Fruit fly (Drosophila melanogaster) whole organism, prepupa: ENCODE results near the gene Abd-B.
A peak's percentile ranks its signal among the peaks of the same experiment; 100 is the strongest.

Experiments
- CG10631 ChIP-seq: fragments of 200-800 bp; sonication (Bioruptor generic); optimal IDR thresholded peaks from 2 replicates; lab custom pipeline; 2016; ENCODE audit warnings: missing biosample characterization, missing genetic modification characterization
- CG10669 ChIP-seq: fragments of 200-800 bp; sonication (Bioruptor generic); optimal IDR thresholded peaks from 3 replicates; lab custom pipeline; 2018; ENCODE audit warnings: missing biosample characterization, mild to moderate bottlenecking, missing genetic modification characterization, moderate library complexity
- CG15336 ChIP-seq: fragments of 200-800 bp; sonication (Bioruptor generic); IDR thresholded peaks from 2 replicates; pipeline ENCODE4 v1.3.6; 2022; ENCODE audit warnings: missing biosample characterization, missing genetic modification characterization
- CG1621 ChIP-seq: fragments of 200-800 bp; sonication (Bioruptor generic); optimal IDR thresholded peaks from 3 replicates; lab custom pipeline; 2018; ENCODE audit warnings: missing biosample characterization, mild to moderate bottlenecking, missing genetic modification characterization
- CG3032 ChIP-seq: fragments of 200-800 bp; optimal IDR thresholded peaks from 2 replicates; lab custom pipeline; 2019; ENCODE audit warnings: missing biosample characterization, mild to moderate bottlenecking, missing genetic modification characterization, moderate library complexity
- CG31627 ChIP-seq: fragments of 200-800 bp; sonication (Bioruptor generic); optimal IDR thresholded peaks from 3 replicates; lab custom pipeline; 2016; ENCODE audit warnings: missing biosample characterization, missing genetic modification characterization
- CG34406 ChIP-seq: fragments of 200-800 bp; sonication (Bioruptor generic); optimal IDR thresholded peaks from 3 replicates; lab custom pipeline; 2016; ENCODE audit warnings: missing biosample characterization, missing genetic modification characterization
- CG3919 ChIP-seq: fragments of 200-800 bp; sonication (Bioruptor generic); optimal IDR thresholded peaks from 3 replicates; lab custom pipeline; 2016; ENCODE audit warnings: missing biosample characterization, missing genetic modification characterization
- CG4318 ChIP-seq: fragments of 200-800 bp; sonication (Bioruptor generic); optimal IDR thresholded peaks from 3 replicates; lab custom pipeline; 2017; ENCODE audit warnings: missing biosample characterization, mild to moderate bottlenecking, missing genetic modification characterization
- CG6163 ChIP-seq: fragments of 200-800 bp; sonication (Bioruptor generic); IDR thresholded peaks from 3 replicates; pipeline ENCODE4 v1.3.6; 2022; ENCODE audit warnings: missing biosample characterization, missing genetic modification characterization
- CG6792 ChIP-seq: fragments of 200-800 bp; sonication (Bioruptor generic); optimal IDR thresholded peaks from 3 replicates; lab custom pipeline; 2016; ENCODE audit warnings: missing biosample characterization, missing genetic modification characterization
- CG7368 ChIP-seq: fragments of 200-800 bp; sonication (Bioruptor generic); optimal IDR thresholded peaks from 3 replicates; lab custom pipeline; 2016; ENCODE audit warnings: missing biosample characterization, missing genetic modification characterization
- CG8632 ChIP-seq: fragments of 200-800 bp; sonication (Bioruptor generic); optimal IDR thresholded peaks from 3 replicates; lab custom pipeline; 2016; ENCODE audit warnings: missing biosample characterization, missing genetic modification characterization
- CG9139 ChIP-seq: fragments of 200-800 bp; sonication (Bioruptor generic); optimal IDR thresholded peaks from 3 replicates; lab custom pipeline; 2017; ENCODE audit warnings: missing biosample characterization, mild to moderate bottlenecking, missing genetic modification characterization
- Eip78C ChIP-seq: fragments of 200-800 bp; sonication (Bioruptor generic); peaks from one replicate; lab custom pipeline; 2016; ENCODE audit warnings: missing biosample characterization, missing genetic modification characterization
- Ets21C ChIP-seq: fragments of 200-800 bp; sonication (Bioruptor generic); optimal IDR thresholded peaks from 3 replicates; lab custom pipeline; 2016; ENCODE audit warnings: missing biosample characterization, missing genetic modification characterization
- Ets96B ChIP-seq: fragments of 200-800 bp; optimal IDR thresholded peaks from 2 replicates; lab custom pipeline; 2019; ENCODE audit warnings: missing biosample characterization, mild to moderate bottlenecking, missing genetic modification characterization, moderate library complexity
- Gug ChIP-seq: fragments of 200-800 bp; sonication (Bioruptor generic); IDR thresholded peaks from 2 replicates; pipeline ENCODE4 v1.3.6; 2022; ENCODE audit warnings: missing biosample characterization, missing genetic modification characterization
- Hr38 ChIP-seq: sonication (Bioruptor generic); optimal IDR thresholded peaks from 2 replicates; lab custom pipeline; 2016; ENCODE audit warnings: missing biosample characterization, missing genetic modification characterization
- Hr4 ChIP-seq: fragments of 200-800 bp; sonication (Bioruptor generic); optimal IDR thresholded peaks from 3 replicates; lab custom pipeline; 2016; ENCODE audit warnings: missing biosample characterization, missing genetic modification characterization
- Lpt ChIP-seq: fragments of 200-800 bp; sonication (Bioruptor generic); optimal IDR thresholded peaks from 3 replicates; lab custom pipeline; 2016; ENCODE audit warnings: missing biosample characterization, missing genetic modification characterization
- Met ChIP-seq: fragments of 200-800 bp; sonication (Bioruptor generic); optimal IDR thresholded peaks from 3 replicates; lab custom pipeline; 2016; ENCODE audit warnings: missing biosample characterization, missing genetic modification characterization
- OdsH ChIP-seq: fragments of 200-800 bp; sonication (Bioruptor generic); optimal IDR thresholded peaks from 3 replicates; lab custom pipeline; 2016; ENCODE audit warnings: missing biosample characterization, missing genetic modification characterization
- Sox102F ChIP-seq: fragments of 200-800 bp; sonication (Bioruptor generic); optimal IDR thresholded peaks from 2 replicates; lab custom pipeline; 2016; ENCODE audit warnings: missing biosample characterization, mild to moderate bottlenecking, missing genetic modification characterization
- Sox14 ChIP-seq: fragments of 200-800 bp; sonication (Bioruptor generic); optimal IDR thresholded peaks from 3 replicates; lab custom pipeline; 2016; ENCODE audit warnings: missing biosample characterization, missing genetic modification characterization
- Sox15 ChIP-seq: fragments of 200-800 bp; sonication (Bioruptor generic); optimal IDR thresholded peaks from 3 replicates; lab custom pipeline; 2016; ENCODE audit warnings: missing biosample characterization, missing genetic modification characterization
- cyc ChIP-seq: fragments of 200-800 bp; sonication (Bioruptor generic); optimal IDR thresholded peaks from 3 replicates; lab custom pipeline; 2016; ENCODE audit warnings: missing biosample characterization, missing genetic modification characterization
- dac ChIP-seq: fragments of 200-800 bp; sonication (Bioruptor generic); optimal IDR thresholded peaks from 2 replicates; lab custom pipeline; 2017; ENCODE audit warnings: missing biosample characterization, mild to moderate bottlenecking, missing genetic modification characterization
- dsx ChIP-seq: fragments of 200-800 bp; optimal IDR thresholded peaks from 3 replicates; lab custom pipeline; 2019; ENCODE audit warnings: missing biosample characterization, mild to moderate bottlenecking, missing genetic modification characterization, moderate library complexity; ENCODE audit not compliant: poor library complexity, severe bottlenecking
- eg ChIP-seq: fragments of 200-800 bp; sonication (Bioruptor generic); IDR thresholded peaks from 3 replicates; pipeline ENCODE4 v1.3.6; 2022; ENCODE audit warnings: missing biosample characterization, missing genetic modification characterization
- esn ChIP-seq: fragments of 200-800 bp; sonication (Bioruptor generic); optimal IDR thresholded peaks from 2 replicates; lab custom pipeline; 2016; ENCODE audit warnings: missing biosample characterization, mild to moderate bottlenecking, missing genetic modification characterization, moderate library complexity
- fd85E ChIP-seq: fragments of 200-800 bp; sonication (Bioruptor generic); optimal IDR thresholded peaks from 3 replicates; lab custom pipeline; 2016; ENCODE audit warnings: missing biosample characterization, missing genetic modification characterization
- lz ChIP-seq: fragments of 200-800 bp; sonication (Bioruptor generic); optimal IDR thresholded peaks from 3 replicates; lab custom pipeline; 2016; ENCODE audit warnings: missing biosample characterization, missing genetic modification characterization
- pdm3 ChIP-seq: fragments of 200-800 bp; sonication (Bioruptor generic); optimal IDR thresholded peaks from 3 replicates; lab custom pipeline; 2016; ENCODE audit warnings: missing biosample characterization, missing genetic modification characterization
- salr ChIP-seq, 2 experiments: fragments of 200-800 bp; sonication (Bioruptor generic); optimal IDR thresholded peaks; 3 replicates each; lab custom pipeline; 2016 to 2018; ENCODE audit warnings: missing biosample characterization in 2 of 2, missing genetic modification characterization in 2 of 2, mild to moderate bottlenecking in 1 of 2
- ss ChIP-seq, 2 experiments: fragments of 200-800 bp; sonication (Bioruptor generic); optimal IDR thresholded peaks; 2 replicates in 1 of 2; 3 replicates in 1 of 2; lab custom pipeline; 2017 to 2018; ENCODE audit warnings: mild to moderate bottlenecking in 2 of 2, missing biosample characterization in 2 of 2, missing genetic modification characterization in 2 of 2, moderate library complexity in 1 of 2
- svp ChIP-seq: fragments of 200-800 bp; sonication (Bioruptor generic); peaks from one replicate; lab custom pipeline; 2016; ENCODE audit warnings: missing biosample characterization, missing genetic modification characterization
- topi ChIP-seq: fragments of 200-800 bp; sonication (Bioruptor generic); optimal IDR thresholded peaks from 3 replicates; lab custom pipeline; 2016; ENCODE audit warnings: missing biosample characterization, missing genetic modification characterization
- vri ChIP-seq: fragments of 200-800 bp; sonication (Bioruptor generic); optimal IDR thresholded peaks from 3 replicates; lab custom pipeline; 2016; ENCODE audit warnings: missing biosample characterization, mild to moderate bottlenecking, missing genetic modification characterization

Abd-B gene

dm6 chr3R:16948667-16949066 is 23.4 kb downstream of the Abd-B start (continued):
- TF ChIP-seq CG1621 (tag; lab: Kevin White, UChicago) (peak; percentile 29), Ets96B (no peak), CG8632 (GFP tag; lab: Kevin White, UChicago) (no peak), Ets21C (GFP tag; lab: Kevin White, UChicago) (no peak), OdsH (GFP tag; lab: Kevin White, UChicago) (peak; percentile 38), Lpt (GFP tag; lab: Kevin White, UChicago) (no peak), CG3919 (GFP tag; lab: Kevin White, UChicago) (peak; percentile 42), salr (GFP tag; optimal IDR thresholded peaks at IDR 0.05; lab: Kevin White, UChicago) (peak in 1 of 2 experiments; percentile 20), Sox15 (no peak), pdm3 (GFP tag; lab: Kevin White, UChicago) (peak; percentile 33), svp (GFP tag; lab: Kevin White, UChicago) (peak; percentile 73), lz (GFP tag; lab: Kevin White, UChicago) (peak; percentile 4), dsx (no peak), esn (GFP tag; lab: Kevin White, UChicago) (no peak), CG34406 (peak; percentile 8), fd85E (GFP tag; lab: Kevin White, UChicago) (no peak), CG10631 (GFP tag; lab: Kevin White, UChicago) (peak; percentile 27), cyc (GFP tag; lab: Kevin White, UChicago) (no peak), Met (peak; percentile 2), Hr38 (GFP tag; lab: Kevin White, UChicago) (no peak), CG7368 (GFP tag; lab: Kevin White, UChicago) (no peak), dac (GFP tag; lab: Kevin White, UChicago) (peak; percentile 1), CG15336 (GFP tag; lab: Robert Waterston, UW) (peak; percentile 42; the same call in 1 of the 2 replicates), Gug (0 out of 2 replicates have a peak, but pooled peaks have one; percentile 16), Hr4 (peak; percentile 22), CG31627 (GFP tag; lab: Kevin White, UChicago) (peak; percentile 16), ss (GFP tag; optimal IDR thresholded peaks at IDR 0.05; lab: Kevin White, UChicago) (peak; percentile 8 to 56), CG10669 (GFP tag; lab: Kevin White, UChicago) (peak; percentile 37), vri (GFP tag; lab: Kevin White, UChicago) (no peak), Sox102F (GFP tag; lab: Kevin White, UChicago) (no peak), Sox14 (GFP tag; lab: Kevin White, UChicago) (peak; percentile 38), CG6792 (GFP tag; lab: Kevin White, UChicago) (peak; percentile 6), CG3032 (tag; lab: Kevin White, UChicago) (no peak)

- TF ChIP-seq lz (GFP tag; lab: Kevin White, UChicago) = no peak
- TF ChIP-seq svp (GFP tag; lab: Kevin White, UChicago) = peak; percentile 59
Measured at dm6 chr3R:16944267-16944666, 27.8 kb downstream of the Abd-B start.

dm6 chr3R:16941285-16941684 is 30.8 kb downstream of the Abd-B start:
- peak; percentile 57 for TF ChIP-seq Eip78C (GFP tag; lab: Kevin White, UChicago)
- TF ChIP-seq eg (GFP tag; lab: Robert Waterston, UW) = no peak
- TF ChIP-seq Sox14 (GFP tag; lab: Kevin White, UChicago) = no peak
- peak; percentile 63; the same call in 2 of the 3 replicates for TF ChIP-seq CG6163 (GFP tag; lab: Robert Waterston, UW)
- TF ChIP-seq lz (GFP tag; lab: Kevin White, UChicago) = peak; percentile 12
- TF ChIP-seq topi = peak; percentile 4
- peak; percentile 16 for TF ChIP-seq CG3919 (GFP tag; lab: Kevin White, UChicago)
- TF ChIP-seq dac (GFP tag; lab: Kevin White, UChicago) = no peak
- TF ChIP-seq dsx = peak; percentile 2
- no peak for TF ChIP-seq CG9139
- TF ChIP-seq CG4318 (GFP tag; lab: Kevin White, UChicago) = no peak
- peak; percentile 53 for TF ChIP-seq svp (GFP tag; lab: Kevin White, UChicago)
- TF ChIP-seq Ets96B = peak; percentile 19
